Fruit fly (Drosophila melanogaster) whole organism, embryonic: Measurements from ENCODE around the gene alphaCOP.

Source experiments
- ATbp ChIP-seq: fragments of 200-800 bp; sonication (Bioruptor generic); optimal IDR thresholded peaks from 2 replicates; lab custom pipeline; 2017; ENCODE audit warnings: missing biosample characterization, mild to moderate bottlenecking, missing genetic modification characterization, missing genetic modification reagents
- Awh ChIP-seq: fragments of 200-800 bp; sonication (Bioruptor generic); IDR thresholded peaks from 2 replicates; pipeline ENCODE4, ENCODE4 v1.3.6; 2022; ENCODE audit warnings: missing biosample characterization, missing genetic modification characterization
- CG10209 ChIP-seq: fragments of 200-800 bp; sonication (Bioruptor generic); optimal IDR thresholded peaks from 3 replicates; lab custom pipeline; 2017; ENCODE audit warnings: missing biosample characterization, mild to moderate bottlenecking, missing genetic modification characterization, missing genetic modification reagents
- CG10321 ChIP-seq: fragments of 200-800 bp; sonication (Bioruptor generic); IDR thresholded peaks from 2 replicates; pipeline ENCODE4 v1.3.6; 2022; ENCODE audit warnings: missing biosample characterization, missing genetic modification characterization
- CG10431 ChIP-seq: fragments of 200-800 bp; sonication (Bioruptor generic); optimal IDR thresholded peaks from 3 replicates; lab custom pipeline; 2018; ENCODE audit warnings: missing biosample characterization, mild to moderate bottlenecking, missing genetic modification characterization
- CG11247 ChIP-seq: fragments of 200-800 bp; sonication (Bioruptor generic); IDR thresholded peaks from 2 replicates; pipeline ENCODE4 v1.3.6; 2022; ENCODE audit warnings: missing biosample characterization, missing genetic modification characterization
- CG11695 ChIP-seq: fragments of 200-800 bp; sonication (Bioruptor generic); IDR thresholded peaks from 3 replicates; pipeline ENCODE4 v1.3.6; 2022; ENCODE audit warnings: missing biosample characterization, missing genetic modification characterization
- CG11696 ChIP-seq: fragments of 200-800 bp; sonication (Bioruptor generic); IDR thresholded peaks from 2 replicates; pipeline ENCODE4 v1.3.6; 2022; ENCODE audit warnings: missing biosample characterization, missing genetic modification characterization
- CG12219 ChIP-seq: fragments of 200-800 bp; sonication (Bioruptor generic); optimal IDR thresholded peaks from 3 replicates; lab custom pipeline; 2018; ENCODE audit warnings: missing biosample characterization, mild to moderate bottlenecking, missing genetic modification characterization
- CG1603 ChIP-seq: fragments of 200-800 bp; sonication (Bioruptor generic); optimal IDR thresholded peaks from 2 replicates; lab custom pipeline; 2019; ENCODE audit warnings: missing biosample characterization, mild to moderate bottlenecking, missing genetic modification characterization, moderate library complexity
- CG17612 ChIP-seq: fragments of 200-800 bp; sonication (Bioruptor generic); IDR thresholded peaks from 2 replicates; pipeline ENCODE4 v1.3.6; 2022; ENCODE audit warnings: missing biosample characterization, missing genetic modification characterization
- CG31365 ChIP-seq: fragments of 200-800 bp; sonication (Bioruptor generic); optimal IDR thresholded peaks from 2 replicates; lab custom pipeline; 2018; ENCODE audit warnings: missing biosample characterization, mild to moderate bottlenecking, missing genetic modification characterization
- CG31388 ChIP-seq: fragments of 200-800 bp; sonication (Bioruptor generic); optimal IDR thresholded peaks from 2 replicates; lab custom pipeline; 2016; ENCODE audit warnings: missing biosample characterization, missing genetic modification characterization
- CG3163 ChIP-seq: fragments of 200-800 bp; sonication (Bioruptor generic); optimal IDR thresholded peaks from 3 replicates; lab custom pipeline; 2016; ENCODE audit warnings: missing biosample characterization, missing genetic modification characterization
- CG32532 ChIP-seq: fragments of 200-800 bp; sonication (Bioruptor generic); IDR thresholded peaks from 2 replicates; pipeline ENCODE4 v1.3.6; 2022; ENCODE audit warnings: missing biosample characterization, missing genetic modification characterization
- CG34422 ChIP-seq: fragments of 200-800 bp; sonication (Bioruptor generic); IDR thresholded peaks from 3 replicates; pipeline ENCODE4 v1.3.6; 2022; ENCODE audit warnings: missing biosample characterization, missing genetic modification characterization
- CG3726 ChIP-seq: fragments of 200-800 bp; sonication (Bioruptor generic); IDR thresholded peaks from 3 replicates; pipeline ENCODE4, ENCODE4 v1.3.6; 2022; ENCODE audit warnings: missing biosample characterization, missing genetic modification characterization
- CG4328 ChIP-seq: fragments of 200-800 bp; sonication (Bioruptor generic); optimal IDR thresholded peaks from 3 replicates; lab custom pipeline; 2017; ENCODE audit warnings: missing biosample characterization, missing genetic modification reagents, missing genetic modification characterization
- CG4404 ChIP-seq: fragments of 200-800 bp; sonication (Bioruptor generic); IDR thresholded peaks from 2 replicates; pipeline ENCODE4 v1.3.6; 2022; ENCODE audit warnings: missing biosample characterization, missing genetic modification characterization
- CG7928 ChIP-seq: fragments of 200-800 bp; sonication (Bioruptor generic); optimal IDR thresholded peaks from 2 replicates; lab custom pipeline; 2017; ENCODE audit warnings: missing biosample characterization, mild to moderate bottlenecking, missing genetic modification characterization
- CG8290 ChIP-seq, 3 experiments: fragments of 200-800 bp; sonication (Bioruptor generic); optimal IDR thresholded peaks; 2 replicates each; lab custom pipeline; 2016 to 2019; ENCODE audit warnings: missing biosample characterization in 3 of 3, missing genetic modification characterization in 3 of 3, mild to moderate bottlenecking in 2 of 3, moderate library complexity in 1 of 3
- CG8765 ChIP-seq: fragments of 200-800 bp; sonication (Bioruptor generic); IDR thresholded peaks from 2 replicates; pipeline ENCODE4 v1.3.6; 2022; ENCODE audit warnings: missing biosample characterization, missing genetic modification characterization
- CHES-1-like ChIP-seq: fragments of 200-800 bp; sonication (Bioruptor generic); optimal IDR thresholded peaks from 2 replicates; lab custom pipeline; 2016; ENCODE audit warnings: missing biosample characterization, missing genetic modification characterization
- Fer3 ChIP-seq: fragments of 200-800 bp; sonication (Bioruptor generic); optimal IDR thresholded peaks from 2 replicates; lab custom pipeline; 2018; ENCODE audit warnings: missing biosample characterization, mild to moderate bottlenecking, missing genetic modification characterization, moderate library complexity
- Gug ChIP-seq: fragments of 200-800 bp; sonication (Bioruptor generic); IDR thresholded peaks from 4 replicates; pipeline ENCODE4 v1.3.6; 2022; ENCODE audit warnings: missing biosample characterization, missing genetic modification characterization
- HmgD ChIP-seq: fragments of 200-800 bp; sonication (Bioruptor generic); optimal IDR thresholded peaks from 3 replicates; lab custom pipeline; 2016; ENCODE audit warnings: missing biosample characterization, missing genetic modification characterization
- Jarid2 ChIP-seq: fragments of 200-800 bp; sonication (Bioruptor generic); optimal IDR thresholded peaks from 3 replicates; lab custom pipeline; 2017; ENCODE audit warnings: mild to moderate bottlenecking, missing biosample characterization, missing genetic modification reagents, missing genetic modification characterization
- MBD-R2 ChIP-seq: fragments of 200-800 bp; sonication (Bioruptor generic); IDR thresholded peaks from 2 replicates; pipeline ENCODE4 v1.3.6; 2022; ENCODE audit warnings: missing biosample characterization, missing genetic modification characterization
- Ptx1 ChIP-seq: fragments of 200-800 bp; sonication (Bioruptor generic); IDR thresholded peaks from 2 replicates; pipeline ENCODE4 v1.3.6; 2022; ENCODE audit warnings: missing biosample characterization, missing genetic modification characterization
- Rx ChIP-seq: fragments of 200-800 bp; sonication (Bioruptor generic); IDR thresholded peaks from 2 replicates; pipeline ENCODE4 v1.3.6; 2022; ENCODE audit warnings: missing biosample characterization, missing genetic modification characterization
- Xrp1 ChIP-seq: fragments of 200-800 bp; sonication (Bioruptor generic); IDR thresholded peaks from 2 replicates; pipeline ENCODE4 v1.3.6; 2022; ENCODE audit warnings: missing biosample characterization, missing genetic modification characterization
- ato ChIP-seq: fragments of 200-800 bp; sonication (Bioruptor generic); IDR thresholded peaks from 2 replicates; pipeline ENCODE4 v1.3.6; 2022; ENCODE audit warnings: missing biosample characterization, missing genetic modification characterization; ENCODE audit not compliant: partially characterized antibody
- br ChIP-seq: fragments of >200 bp; optimal IDR thresholded peaks from 2 replicates; lab custom pipeline; 2017
- bsh ChIP-seq, 2 experiments: fragments of 200-800 bp; sonication (Bioruptor generic); optimal IDR thresholded peaks; 2 replicates each; lab custom pipeline; 2017 to 2018; ENCODE audit warnings: mild to moderate bottlenecking in 2 of 2, missing biosample characterization in 2 of 2, missing genetic modification characterization in 2 of 2, moderate library complexity in 1 of 2
- ci ChIP-seq: fragments of 200-800 bp; sonication (Bioruptor generic); IDR thresholded peaks from 3 replicates; pipeline ENCODE4 v1.3.6; 2022; ENCODE audit warnings: missing biosample characterization, missing genetic modification characterization
- corto ChIP-seq: fragments of 200-800 bp; sonication (Bioruptor generic); optimal IDR thresholded peaks from 2 replicates; lab custom pipeline; 2016; ENCODE audit warnings: missing biosample characterization, mild to moderate bottlenecking, missing genetic modification characterization, moderate library complexity
- croc ChIP-seq: fragments of 200-800 bp; sonication (Bioruptor generic); conservative IDR thresholded peaks from 3 replicates; pipeline ENCODE4 v1.3.6; 2022; ENCODE audit warnings: missing biosample characterization, missing genetic modification characterization
- crol ChIP-seq: fragments of 200-800 bp; sonication (Bioruptor generic); IDR thresholded peaks from 2 replicates; pipeline ENCODE4 v1.3.6; 2022; ENCODE audit warnings: missing biosample characterization, missing genetic modification characterization
- dmrt11E ChIP-seq: fragments of 200-800 bp; sonication (Bioruptor generic); optimal IDR thresholded peaks from 3 replicates; lab custom pipeline; 2018; ENCODE audit warnings: missing biosample characterization, mild to moderate bottlenecking, missing genetic modification characterization, moderate library complexity
- dysf ChIP-seq: fragments of 200-800 bp; sonication (Bioruptor generic); IDR thresholded peaks from 3 replicates; pipeline ENCODE4 v1.3.6; 2022; ENCODE audit warnings: missing biosample characterization, missing genetic modification characterization
- lmd ChIP-seq: fragments of 200-800 bp; sonication (Bioruptor generic); IDR thresholded peaks from 2 replicates; pipeline ENCODE4 v1.3.6; 2022; ENCODE audit warnings: missing biosample characterization, missing genetic modification characterization
- nom ChIP-seq: fragments of 200-800 bp; sonication (Bioruptor generic); optimal IDR thresholded peaks from 2 replicates; lab custom pipeline; 2017; ENCODE audit warnings: missing biosample characterization, missing genetic modification characterization, mild to moderate bottlenecking, moderate library complexity, missing genetic modification reagents
- odd ChIP-seq: fragments of 200-800 bp; sonication (Bioruptor generic); optimal IDR thresholded peaks from 2 replicates; lab custom pipeline; 2017; ENCODE audit warnings: missing biosample characterization, mild to moderate bottlenecking, missing genetic modification characterization
- pros ChIP-seq: fragments of 200-800 bp; sonication (Bioruptor generic); optimal IDR thresholded peaks from 3 replicates; lab custom pipeline; 2019; ENCODE audit warnings: missing biosample characterization, mild to moderate bottlenecking, missing genetic modification characterization, moderate library complexity
- row ChIP-seq: fragments of 200-800 bp; sonication (Bioruptor generic); IDR thresholded peaks from 3 replicates; pipeline ENCODE4 v1.3.6; 2022; ENCODE audit warnings: missing biosample characterization, missing genetic modification characterization
- slbo ChIP-seq: fragments of 200-800 bp; sonication (Bioruptor generic); IDR thresholded peaks from 2 replicates; pipeline ENCODE4 v1.3.6; 2022; ENCODE audit warnings: missing biosample characterization, missing genetic modification characterization
- tll ChIP-seq, 2 experiments: fragments of 200-800 bp in 1 of 2; fragments of >200 bp in 1 of 2; sonication (Bioruptor generic) in 1 of 2; optimal IDR thresholded peaks; 2 replicates each; lab custom pipeline; 2017 to 2019; ENCODE audit warnings: missing biosample characterization in 2 of 2, missing genetic modification characterization in 2 of 2, mild to moderate bottlenecking in 1 of 2, moderate library complexity in 1 of 2
- trh ChIP-seq: fragments of 200-800 bp; sonication (Bioruptor generic); optimal IDR thresholded peaks from 2 replicates; lab custom pipeline; 2016; ENCODE audit warnings: missing biosample characterization, missing genetic modification characterization

alphaCOP gene

dm6 chr3L:1692122-1692786 lies 47.3 kb upstream of the alphaCOP start (continued):
- 0 out of 2 replicates have a peak, but pooled peaks have one; percentile 19 for TF ChIP-seq Rx (GFP tag; lab: Robert Waterston, UW)
- no peak for TF ChIP-seq CG4328
- no peak for TF ChIP-seq ato
- 0 out of 2 replicates have a peak, but pooled peaks have one; percentile 16 for TF ChIP-seq CG11247
- peak; percentile 73 for TF ChIP-seq CG11696 (GFP tag; lab: Robert Waterston, UW)
- TF ChIP-seq bsh (GFP tag; optimal IDR thresholded peaks at IDR 0.05; lab: Kevin White, UChicago): peak in 1 of 2 experiments; percentile 80
- TF ChIP-seq dysf (GFP tag; lab: Robert Waterston, UW): 0 out of 3 replicates have a peak, but pooled peaks have one; percentile 14
- TF ChIP-seq Xrp1: peak; percentile 49
- TF ChIP-seq CG32532 (GFP tag; lab: Robert Waterston, UW): no peak
- no peak for TF ChIP-seq ATbp (GFP tag; lab: Kevin White, UChicago)
- 0 out of 2 replicates have a peak, but pooled peaks have one; percentile 35 for TF ChIP-seq CG4404 (GFP tag; lab: Robert Waterston, UW)
- no peak for TF ChIP-seq crol (GFP tag; lab: Robert Waterston, UW)
- peak; percentile 25; the same call in 1 of the 2 replicates for TF ChIP-seq CG8765
- TF ChIP-seq MBD-R2 (GFP tag; lab: Robert Waterston, UW): no peak
- 0 out of 2 replicates have a peak, but pooled peaks have one; percentile 34 for TF ChIP-seq Awh
- TF ChIP-seq CG10431: no peak
- peak; percentile 65 for TF ChIP-seq corto (GFP tag; lab: Kevin White, UChicago)
- 0 out of 2 replicates have a peak, but pooled peaks have one; percentile 14 for TF ChIP-seq Ptx1
- peak; percentile 43 for TF ChIP-seq dmrt11E (tag; lab: Kevin White, UChicago)
- TF ChIP-seq Gug (GFP tag; lab: Robert Waterston, UW): 0 out of 4 replicates have a peak, but pooled peaks have one; percentile 11
- peak; percentile 58; the same call in 1 of the 3 replicates for TF ChIP-seq ci
- 0 out of 3 replicates have a peak, but pooled peaks have one; percentile 38 for TF ChIP-seq CG34422
- 0 out of 3 replicates have a peak, but pooled peaks have one; percentile 23 for TF ChIP-seq CG11695
- peak; percentile 25; the same call in 1 of the 3 replicates for TF ChIP-seq croc (GFP tag; lab: Robert Waterston, UW)
- TF ChIP-seq row (GFP tag; lab: Robert Waterston, UW): peak; percentile 43; the same call in 1 of the 3 replicates
- TF ChIP-seq CG31365 (tag; lab: Kevin White, UChicago): no peak
- 0 out of 2 replicates have a peak, but pooled peaks have one; percentile 7 for TF ChIP-seq slbo (GFP tag; lab: Robert Waterston, UW)
- peak; percentile 39; the same call in 1 of the 2 replicates for TF ChIP-seq lmd (GFP tag; lab: Robert Waterston, UW)

dm6 chr3L:1690727-1691413 lies 45.9 kb upstream of the alphaCOP start:
- TF ChIP-seq odd (GFP tag; lab: Kevin White, UChicago) (peak; percentile 29), Jarid2 (peak; percentile 19), pros (GFP tag; lab: Kevin White, UChicago) (no peak), CG31388 (no peak), CG17612 (peak; percentile 15; the same call in 1 of the 2 replicates), CG3726 (GFP tag; lab: Robert Waterston, UW) (no peak), trh (GFP tag; lab: Kevin White, UChicago) (no peak), bsh (GFP tag; optimal IDR thresholded peaks at IDR 0.05; lab: Kevin White, UChicago) (peak; percentile 65), CG1603 (tag; lab: Kevin White, UChicago) (peak; percentile 23), nom (peak; percentile 80), CG12219 (GFP tag; lab: Kevin White, UChicago) (peak; percentile 7), CG3163 (GFP tag; lab: Kevin White, UChicago) (no peak), row (GFP tag; lab: Robert Waterston, UW) (peak; percentile 52), br (lab: Kevin White, UChicago) (no peak), CG11247 (no peak), CG7928 (no peak), CHES-1-like (GFP tag; lab: Kevin White, UChicago) (peak; percentile 3), CG10321 (GFP tag; lab: Robert Waterston, UW) (no peak), CG8290 (GFP tag; optimal IDR thresholded peaks at IDR 0.05; lab: Kevin White, UChicago) (no peak), CG8290 (tag; optimal IDR thresholded peaks at IDR 0.05; lab: Kevin White, UChicago) (peak in 1 of 2 experiments; percentile 6), HmgD (GFP tag; lab: Kevin White, UChicago) (no peak), Fer3 (no peak), CG10209 (peak; percentile 25), tll (GFP tag; optimal IDR thresholded peaks at IDR 0.05; lab: Kevin White, UChicago) (no peak)
